Fruit fly (Drosophila melanogaster) whole organism: ENCODE measurements around the gene Wdr24.

Experiments used
- CG8478 ChIP-seq: fragments of >200 bp; optimal IDR thresholded peaks from 2 replicates; lab custom pipeline; 2018; ENCODE audit warnings: inconsistent platforms
- Dll ChIP-seq: fragments of >200 bp; optimal IDR thresholded peaks from 2 replicates; lab custom pipeline; 2017
- EcR ChIP-seq, 2 experiments: fragments of >200 bp; optimal IDR thresholded peaks; 2 replicates each; lab custom pipeline; 2017; ENCODE audit warnings: missing biosample characterization in 2 of 2, missing genetic modification characterization in 2 of 2, missing genetic modification reagents in 2 of 2
- pan ChIP-seq: fragments of >200 bp; optimal IDR thresholded peaks from 2 replicates; lab custom pipeline; 2017
- psq ChIP-seq: fragments of >200 bp; optimal IDR thresholded peaks from 2 replicates; lab custom pipeline; 2017
- usp ChIP-seq: fragments of >200 bp; optimal IDR thresholded peaks from 2 replicates; lab custom pipeline; 2017; ENCODE audit warnings: missing biosample characterization, missing genetic modification characterization, mixed read lengths

Gene Wdr24

dm6 chr3R:29701739-29702138 lies 43.2 kb downstream of the Wdr24 start:
- no peak for TF ChIP-seq psq (lab: Kevin White, UChicago)
- no peak for TF ChIP-seq EcR (GFP tag; optimal IDR thresholded peaks at IDR 0.05; lab: Kevin White, UChicago)
- TF ChIP-seq CG8478 (lab: Kevin White, UChicago) = no peak
- TF ChIP-seq usp = no peak
- TF ChIP-seq pan = no peak
- no peak for TF ChIP-seq Dll (lab: Kevin White, UChicago)

- no peak for TF ChIP-seq EcR (GFP tag; optimal IDR thresholded peaks at IDR 0.05; lab: Kevin White, UChicago)
Measured at dm6 chr3R:29699220-29699619, 45.7 kb downstream of the Wdr24 start.

- no peak for TF ChIP-seq pan
- TF ChIP-seq CG8478 (lab: Kevin White, UChicago) = no peak
- TF ChIP-seq usp = no peak
- no peak for TF ChIP-seq EcR (GFP tag; optimal IDR thresholded peaks at IDR 0.05; lab: Kevin White, UChicago)
- no peak for TF ChIP-seq psq (lab: Kevin White, UChicago)
- no peak for TF ChIP-seq Dll (lab: Kevin White, UChicago)
Measured at dm6 chr3R:29697841-29698240, 47.1 kb downstream of the Wdr24 start.

dm6 chr3R:29696359-29696758 lies 48.5 kb downstream of the Wdr24 start:
- TF ChIP-seq usp = no peak
- TF ChIP-seq pan = no peak
- TF ChIP-seq CG8478 (lab: Kevin White, UChicago) = no peak
- no peak for TF ChIP-seq Dll (lab: Kevin White, UChicago)
- no peak for TF ChIP-seq EcR (GFP tag; optimal IDR thresholded peaks at IDR 0.05; lab: Kevin White, UChicago)
- no peak for TF ChIP-seq psq (lab: Kevin White, UChicago)

- no peak for TF ChIP-seq EcR (GFP tag; optimal IDR thresholded peaks at IDR 0.05; lab: Kevin White, UChicago)
- no peak for TF ChIP-seq pan
- TF ChIP-seq CG8478 (lab: Kevin White, UChicago) = no peak
- no peak for TF ChIP-seq Dll (lab: Kevin White, UChicago)
- no peak for TF ChIP-seq psq (lab: Kevin White, UChicago)
- TF ChIP-seq usp = no peak
Measured at dm6 chr3R:29695744-29696143, 49.1 kb downstream of the Wdr24 start.

- TF ChIP-seq EcR (GFP tag; optimal IDR thresholded peaks at IDR 0.05; lab: Kevin White, UChicago) = no peak
- no peak for TF ChIP-seq Dll (lab: Kevin White, UChicago)
- no peak for TF ChIP-seq psq (lab: Kevin White, UChicago)
- TF ChIP-seq usp = no peak
- TF ChIP-seq CG8478 (lab: Kevin White, UChicago) = no peak
- TF ChIP-seq pan = no peak
Measured at dm6 chr3R:29692009-29692641, 52.8 kb downstream of the Wdr24 start, which contains the start of gene dmrt99B. Gene dmrt99B, plus strand, starts transcription at chr3R:29692591.
